Worm (Caenorhabditis elegans): ENCODE results near the gene natc-2.

Gene natc-2

DNA sequence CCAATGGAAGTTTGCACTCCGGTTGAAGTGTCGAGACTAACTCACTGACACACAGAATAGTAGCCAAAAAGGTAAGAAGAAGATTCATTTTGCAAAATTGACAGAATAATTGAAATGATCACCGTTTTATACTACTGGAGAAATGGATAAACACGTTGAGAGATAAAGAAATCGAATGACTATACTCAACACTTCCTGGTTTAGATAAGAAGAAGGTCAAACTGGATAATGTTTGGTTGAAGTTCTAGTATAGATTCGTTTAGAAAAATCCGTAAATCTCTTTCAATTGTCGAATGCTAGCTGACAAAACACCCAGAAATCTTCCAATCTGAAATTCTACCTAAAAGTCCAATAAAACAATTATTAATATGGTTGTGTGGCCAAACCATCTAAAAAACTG lies 13.4 kb downstream of the natc-2 start, which contains the start of gene Y49G5A.1:
Gene Y49G5A.1 (minus strand): TSS at position 101 of the 400 bp plus-strand sequence.
- TF ChIP-seq efl-1 (GFP tag; optimal IDR thresholded peaks at IDR 0.05) (no peak), T07F8.4 (tag; optimal IDR thresholded peaks at IDR 0.05) (no peak), hsf-1 (GFP tag; IDR thresholded peaks at IDR 0.05) (no peak), tbp1 (GFP tag; optimal IDR thresholded peaks at IDR 0.05) (no peak), nhr-27 (tag; optimal IDR thresholded peaks at IDR 0.05) (no peak), madf-8 (GFP tag; conservative IDR thresholded peaks at IDR 0.05) (no peak), madf-6 (GFP tag; IDR thresholded peaks at IDR 0.05) (no peak), ceh-27 (GFP tag; optimal IDR thresholded peaks at IDR 0.05) (no peak), pbrm-1 (GFP tag; IDR thresholded peaks at IDR 0.05) (no peak), dox-1 (GFP tag; IDR thresholded peaks at IDR 0.05) (no peak), lir-1 (GFP tag; conservative IDR thresholded peaks at IDR 0.05) (no peak), sea-2 (GFP tag; IDR thresholded peaks at IDR 0.05) (no peak), ztf-25 (GFP tag; IDR thresholded peaks at IDR 0.05) (no peak), dpff-1 (tag; optimal IDR thresholded peaks at IDR 0.05) (no peak), Y56A3A.18 (GFP tag; IDR thresholded peaks at IDR 0.05) (no peak), F57C9.4 (tag; optimal IDR thresholded peaks at IDR 0.05) (no peak)

DNA sequence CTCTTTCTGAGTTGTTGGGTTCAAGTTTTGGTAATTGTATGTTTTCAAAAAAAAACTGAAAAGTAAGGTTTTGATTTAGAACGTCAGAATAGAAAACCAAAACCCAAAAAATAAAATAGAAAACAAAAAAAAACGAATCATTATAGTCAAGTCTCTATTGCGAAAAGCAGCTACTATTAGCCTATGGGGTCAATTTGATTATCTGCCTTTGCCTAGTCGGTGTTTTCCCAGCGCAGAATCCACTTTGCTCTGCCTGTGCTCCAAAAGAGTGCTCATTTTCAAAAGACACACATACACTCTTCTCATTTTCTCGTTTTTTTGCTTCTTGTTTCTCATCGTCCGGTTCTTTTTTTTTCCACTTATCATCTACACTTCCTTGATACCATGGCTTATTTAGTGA lies 14.8 kb downstream of the natc-2 start:
- no peak for TF ChIP-seq lsy-27 (tag; optimal IDR thresholded peaks at IDR 0.05; ENCODE audit: borderline replicate concordance, insufficient read depth)
- TF ChIP-seq zim-3 (tag; optimal IDR thresholded peaks at IDR 0.05): no peak
- no peak for TF ChIP-seq ceh-91 (GFP tag; IDR thresholded peaks at IDR 0.05)
- no peak for TF ChIP-seq attf-5 (GFP tag; optimal IDR thresholded peaks at IDR 0.05)
- TF ChIP-seq egl-44 (GFP tag; IDR thresholded peaks at IDR 0.05): no peak
- TF ChIP-seq snpc-1.1 (tag; optimal IDR thresholded peaks at IDR 0.05; ENCODE audit: insufficient read depth): no peak
- TF ChIP-seq nfyb-1 (GFP tag; IDR thresholded peaks at IDR 0.05): no peak
- no peak for TF ChIP-seq Y79H2A.3 (GFP tag; conservative IDR thresholded peaks at IDR 0.05)
- no peak for TF ChIP-seq ZK185.1 (tag; optimal IDR thresholded peaks at IDR 0.05; ENCODE audit: poor library complexity, severe bottlenecking)
- no peak for TF ChIP-seq athp-1 (tag; optimal IDR thresholded peaks at IDR 0.05)
- TF ChIP-seq madf-8 (GFP tag; conservative IDR thresholded peaks at IDR 0.05): no peak
- no peak for TF ChIP-seq ceh-58 (GFP tag; IDR thresholded peaks at IDR 0.05)
- no peak for TF ChIP-seq nfya-2 (GFP tag; IDR thresholded peaks at IDR 0.05)
- no peak for TF ChIP-seq snpc-4 (GFP tag; optimal IDR thresholded peaks at IDR 0.05)
- no peak for TF ChIP-seq snpc-4 (tag; optimal IDR thresholded peaks at IDR 0.05)
- no peak for TF ChIP-seq attf-3 (GFP tag; conservative IDR thresholded peaks at IDR 0.05)
- no peak for TF ChIP-seq D2030.7 (GFP tag; IDR thresholded peaks at IDR 0.05)
- no peak for TF ChIP-seq madf-6 (GFP tag; IDR thresholded peaks at IDR 0.05)

DNA sequence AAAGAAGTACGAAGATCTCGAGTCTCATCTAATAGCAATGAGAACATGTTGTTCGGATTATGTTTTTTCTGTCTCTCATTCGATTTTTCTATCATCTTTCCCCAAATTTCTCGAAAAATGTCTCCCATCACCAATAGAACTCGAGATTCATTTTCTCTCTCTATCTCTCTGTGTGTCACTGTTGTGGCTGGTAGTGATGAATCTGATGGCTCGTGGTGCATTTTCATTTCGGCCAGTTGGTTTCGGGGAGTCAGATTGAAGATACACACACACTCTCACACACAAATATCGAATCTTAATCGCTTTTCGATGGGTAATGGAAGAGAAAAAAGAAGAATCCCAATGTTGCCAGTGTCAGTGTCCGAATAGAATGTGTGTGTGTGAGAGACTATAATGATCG lies 22.1 kb downstream of the natc-2 start:
- TF ChIP-seq fkh-3 (tag; optimal IDR thresholded peaks at IDR 0.05) (no peak), somi-1 (GFP tag; optimal IDR thresholded peaks at IDR 0.05) (peak; percentile 2)

DNA sequence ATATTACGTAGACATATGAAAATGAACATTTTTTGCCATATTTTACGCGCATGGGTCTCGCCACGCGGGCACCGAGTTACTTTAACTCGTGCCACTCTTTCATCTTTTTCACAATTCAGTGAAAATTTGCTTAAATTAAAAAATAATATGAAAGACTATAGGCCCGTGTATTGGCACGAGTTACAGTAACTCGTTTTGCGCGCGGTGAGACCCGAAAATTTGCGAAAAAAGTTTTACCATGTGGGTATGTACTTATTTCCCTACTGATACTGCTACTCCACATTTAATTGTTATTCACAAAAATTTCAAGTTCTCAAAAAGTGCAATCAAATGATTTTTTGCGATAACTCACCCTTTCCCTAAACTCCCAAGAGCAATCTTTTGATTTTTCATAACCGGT lies 23.9 kb downstream of the natc-2 start:
- TF ChIP-seq nfya-1 (tag; optimal IDR thresholded peaks at IDR 0.05; ENCODE audit: borderline replicate concordance, insufficient read depth) (no peak), nhr-120 (GFP tag; IDR thresholded peaks at IDR 0.05) (no peak), F39B2.1 (GFP tag; IDR thresholded peaks at IDR 0.05) (no peak), nfya-2 (GFP tag; IDR thresholded peaks at IDR 0.05) (no peak), athp-1 (tag; optimal IDR thresholded peaks at IDR 0.05) (no peak), hmg-20 (GFP tag; IDR thresholded peaks at IDR 0.05) (no peak), F52B5.7 (tag; optimal IDR thresholded peaks at IDR 0.05) (no peak), ztf-26 (tag; optimal IDR thresholded peaks at IDR 0.05) (no peak), bed-2 (GFP tag; IDR thresholded peaks at IDR 0.05) (no peak), zim-3 (tag; optimal IDR thresholded peaks at IDR 0.05) (no peak), ztf-6 (GFP tag; IDR thresholded peaks at IDR 0.05) (no peak)

Measured in whole organism, young adult.